Fruit fly (Drosophila melanogaster): Measurements from ENCODE around the gene twr.

Gene twr

dm6 chr3R:6659941-6660340, 2.3 kb downstream of the twr start, which contains the start of gene agt:
Gene agt, minus strand, starts transcription at chr3R:6660100.
- TF ChIP-seq CG3919 (GFP tag; optimal IDR thresholded peaks at IDR 0.05), result no peak
- 0 out of 2 replicates have a peak, but pooled peaks have one; percentile 16 for TF ChIP-seq CG15336 (GFP tag; IDR thresholded peaks at IDR 0.05)
- TF ChIP-seq CG10631 (GFP tag; optimal IDR thresholded peaks at IDR 0.05), result no peak
- peak; percentile 10 for TF ChIP-seq esn (GFP tag; optimal IDR thresholded peaks at IDR 0.05)
- TF ChIP-seq CG6854 (GFP tag; optimal IDR thresholded peaks at IDR 0.05), result no peak
- TF ChIP-seq Sox15 (GFP tag; optimal IDR thresholded peaks at IDR 0.05), result no peak
- TF ChIP-seq CG8319 (GFP tag; optimal IDR thresholded peaks at IDR 0.05), result no peak
- no peak for TF ChIP-seq fkh (GFP tag; optimal IDR thresholded peaks at IDR 0.05)
- TF ChIP-seq CG6808 (GFP tag; optimal IDR thresholded peaks at IDR 0.05), result no peak
- TF ChIP-seq CG3032 (tag; optimal IDR thresholded peaks at IDR 0.05), result peak; percentile 8

dm6 chr3R:6662613-6663288, 5.1 kb downstream of the twr start:
- TF ChIP-seq fkh (GFP tag; optimal IDR thresholded peaks at IDR 0.05) (no peak), dsx (GFP tag; optimal IDR thresholded peaks at IDR 0.05; ENCODE audit: poor library complexity, severe bottlenecking) (no peak), svp (GFP tag) (no peak), CG8319 (GFP tag; optimal IDR thresholded peaks at IDR 0.05) (no peak), Met (GFP tag; optimal IDR thresholded peaks at IDR 0.05) (no peak), CG3919 (GFP tag; optimal IDR thresholded peaks at IDR 0.05) (no peak), Blimp-1 (GFP tag; optimal IDR thresholded peaks at IDR 0.05) (no peak), CG8632 (GFP tag; optimal IDR thresholded peaks at IDR 0.05) (no peak), CG31627 (GFP tag; optimal IDR thresholded peaks at IDR 0.05) (no peak), vri (GFP tag; optimal IDR thresholded peaks at IDR 0.05) (no peak), CG6792 (GFP tag; optimal IDR thresholded peaks at IDR 0.05) (no peak), net (GFP tag; optimal IDR thresholded peaks at IDR 0.05) (no peak), CG32006 (GFP tag; optimal IDR thresholded peaks at IDR 0.05) (no peak), Sox15 (GFP tag; optimal IDR thresholded peaks at IDR 0.05) (no peak), salr (GFP tag; optimal IDR thresholded peaks at IDR 0.05) (no peak), esn (GFP tag; optimal IDR thresholded peaks at IDR 0.05) (no peak), Smox (GFP tag; optimal IDR thresholded peaks at IDR 0.05) (no peak)

dm6 chr3R:6663289-6663666, 5.6 kb downstream of the twr start:
- TF ChIP-seq CG6808 (GFP tag; optimal IDR thresholded peaks at IDR 0.05), result no peak
- no peak for TF ChIP-seq CG31627 (GFP tag; optimal IDR thresholded peaks at IDR 0.05)
- TF ChIP-seq CG6163 (GFP tag; IDR thresholded peaks at IDR 0.05), result no peak

- TF ChIP-seq CG32006 (GFP tag; optimal IDR thresholded peaks at IDR 0.05), result peak; percentile 83
- TF ChIP-seq Sox102F (GFP tag; optimal IDR thresholded peaks at IDR 0.05), result no peak
- no peak for TF ChIP-seq CG34406 (GFP tag; optimal IDR thresholded peaks at IDR 0.05)
- peak; percentile 75 for TF ChIP-seq CG4318 (GFP tag; optimal IDR thresholded peaks at IDR 0.05)
- no peak for TF ChIP-seq Hr39 (GFP tag; optimal IDR thresholded peaks at IDR 0.05)
- no peak for TF ChIP-seq dsx (GFP tag; optimal IDR thresholded peaks at IDR 0.05; ENCODE audit: poor library complexity, severe bottlenecking)
- TF ChIP-seq cyc (GFP tag; optimal IDR thresholded peaks at IDR 0.05), result no peak
- no peak for TF ChIP-seq CG8632 (GFP tag; optimal IDR thresholded peaks at IDR 0.05)
- TF ChIP-seq CG1621 (tag; optimal IDR thresholded peaks at IDR 0.05), result no peak
- no peak for TF ChIP-seq CG6792 (GFP tag; optimal IDR thresholded peaks at IDR 0.05)
- TF ChIP-seq CG15336 (GFP tag; IDR thresholded peaks at IDR 0.05), result no peak
- TF ChIP-seq lz (GFP tag; optimal IDR thresholded peaks at IDR 0.05), result no peak
- no peak for TF ChIP-seq CG3032 (tag; optimal IDR thresholded peaks at IDR 0.05)
- peak; percentile 26; the same call in 1 of the 3 replicates for TF ChIP-seq eg (GFP tag; IDR thresholded peaks at IDR 0.05)
- TF ChIP-seq Met (GFP tag; optimal IDR thresholded peaks at IDR 0.05), result no peak
- no peak for TF ChIP-seq CG8319 (GFP tag; optimal IDR thresholded peaks at IDR 0.05)
- TF ChIP-seq CG6163 (GFP tag; IDR thresholded peaks at IDR 0.05), result 0 out of 3 replicates have a peak, but pooled peaks have one; percentile 10
- no peak for TF ChIP-seq fd85E (GFP tag; optimal IDR thresholded peaks at IDR 0.05)
- peak; percentile 32 for TF ChIP-seq achi (GFP tag; optimal IDR thresholded peaks at IDR 0.05)
- TF ChIP-seq Smox (GFP tag; optimal IDR thresholded peaks at IDR 0.05), result no peak
- no peak for TF ChIP-seq CG11902 (GFP tag; optimal IDR thresholded peaks at IDR 0.05)
- no peak for TF ChIP-seq CG11762 (GFP tag; optimal IDR thresholded peaks at IDR 0.05; ENCODE audit: insufficient read depth)
- TF ChIP-seq CG8119 (GFP tag; IDR thresholded peaks at IDR 0.05), result peak; percentile 32; the same call in 1 of the 3 replicates
- TF ChIP-seq Sox14 (GFP tag; optimal IDR thresholded peaks at IDR 0.05), result no peak
- no peak for TF ChIP-seq acj6 (GFP tag; optimal IDR thresholded peaks at IDR 0.05)
- TF ChIP-seq dac (GFP tag; optimal IDR thresholded peaks at IDR 0.05), result peak; percentile 1
- peak in 1 of 2 experiments; percentile 51 for TF ChIP-seq salr (GFP tag; optimal IDR thresholded peaks at IDR 0.05)
- peak; percentile 88 for TF ChIP-seq fkh (GFP tag; optimal IDR thresholded peaks at IDR 0.05)
- TF ChIP-seq Hr38 (GFP tag; optimal IDR thresholded peaks at IDR 0.05), result no peak
- peak; percentile 1 for TF ChIP-seq net (GFP tag; optimal IDR thresholded peaks at IDR 0.05)
- TF ChIP-seq Eip75B (GFP tag; optimal IDR thresholded peaks at IDR 0.05), result no peak
These were observed 6.9 kb downstream of the twr start for dm6 chr3R:6664371-6665116.

All from whole organism, prepupa.